Fruit fly (Drosophila melanogaster) whole organism, embryonic: ENCODE measurements around the gene CG5934.

Experiments
- CG10209 ChIP-seq: fragments of 200-800 bp; sonication (Bioruptor generic); optimal IDR thresholded peaks from 3 replicates; lab custom pipeline; 2017; ENCODE audit warnings: missing biosample characterization, mild to moderate bottlenecking, missing genetic modification characterization, missing genetic modification reagents
- CG12391 ChIP-seq: fragments of 200-800 bp; sonication (Bioruptor generic); optimal IDR thresholded peaks from 3 replicates; lab custom pipeline; 2018; ENCODE audit warnings: missing biosample characterization, mild to moderate bottlenecking, missing genetic modification characterization, moderate library complexity
- CG12942 ChIP-seq: fragments of 200-800 bp; sonication (Bioruptor generic); optimal IDR thresholded peaks from 3 replicates; lab custom pipeline; 2016; ENCODE audit warnings: missing biosample characterization, missing genetic modification characterization
- CG14965 ChIP-seq: fragments of 200-800 bp; sonication (Bioruptor generic); optimal IDR thresholded peaks from 2 replicates; lab custom pipeline; 2016; ENCODE audit warnings: missing biosample characterization, missing genetic modification characterization, borderline replicate concordance
- CG17361 ChIP-seq: fragments of 200-800 bp; sonication (Bioruptor generic); IDR thresholded peaks from 3 replicates; pipeline ENCODE4 v1.3.6; 2022; ENCODE audit warnings: missing biosample characterization, missing genetic modification characterization
- CG17829 ChIP-seq: fragments of 200-800 bp; optimal IDR thresholded peaks from 2 replicates; lab custom pipeline; 2019; ENCODE audit warnings: missing biosample characterization, mild to moderate bottlenecking, missing genetic modification characterization, moderate library complexity
- CG17912 ChIP-seq: fragments of 200-800 bp; sonication (Bioruptor generic); optimal IDR thresholded peaks from 2 replicates; lab custom pipeline; 2018; ENCODE audit warnings: missing biosample characterization, mild to moderate bottlenecking, missing genetic modification characterization
- CG18476 ChIP-seq: fragments of 200-800 bp; sonication (Bioruptor generic); optimal IDR thresholded peaks from 2 replicates; lab custom pipeline; 2016; ENCODE audit warnings: missing biosample characterization, mild to moderate bottlenecking, missing genetic modification characterization
- CG2199 ChIP-seq: fragments of 200-800 bp; sonication (Bioruptor generic); IDR thresholded peaks from 3 replicates; pipeline ENCODE4 v1.3.6; 2022; ENCODE audit warnings: missing biosample characterization, missing genetic modification characterization
- CG2678 ChIP-seq: fragments of 200-800 bp; sonication (Bioruptor generic); optimal IDR thresholded peaks from 3 replicates; lab custom pipeline; 2019; ENCODE audit warnings: missing biosample characterization, mild to moderate bottlenecking, missing genetic modification characterization, moderate library complexity
- CG4820 ChIP-seq: fragments of 200-800 bp; sonication (Bioruptor generic); optimal IDR thresholded peaks from 3 replicates; lab custom pipeline; 2016; ENCODE audit warnings: missing biosample characterization, missing genetic modification characterization
- CG7556 ChIP-seq: fragments of 200-800 bp; sonication (Bioruptor generic); optimal IDR thresholded peaks from 2 replicates; lab custom pipeline; 2017; ENCODE audit warnings: missing biosample characterization, mild to moderate bottlenecking, missing genetic modification characterization
- CG8478 ChIP-seq: fragments of >200 bp; optimal IDR thresholded peaks from 2 replicates; lab custom pipeline; 2018
- CG9437 ChIP-seq: fragments of 200-800 bp; sonication (Bioruptor generic); optimal IDR thresholded peaks from 2 replicates; lab custom pipeline; 2018; ENCODE audit warnings: missing biosample characterization, mild to moderate bottlenecking, missing genetic modification characterization
- Deaf1 ChIP-seq: fragments of 200-800 bp; optimal IDR thresholded peaks from 3 replicates; lab custom pipeline; 2019; ENCODE audit warnings: missing biosample characterization, mild to moderate bottlenecking, missing genetic modification characterization, moderate library complexity
- Dip2 ChIP-seq: fragments of 200-800 bp; sonication (Bioruptor generic); IDR thresholded peaks from 2 replicates; pipeline ENCODE4 v1.3.6; 2022; ENCODE audit warnings: missing biosample characterization, missing genetic modification characterization
- Dref ChIP-seq: fragments of 200-800 bp; sonication (Bioruptor generic); IDR thresholded peaks from 2 replicates; pipeline ENCODE4 v1.3.6; 2022; ENCODE audit warnings: missing biosample characterization, missing genetic modification characterization
- E2f1 ChIP-seq: fragments of 200-800 bp; sonication (Bioruptor generic); IDR thresholded peaks from 2 replicates; pipeline ENCODE4 v1.3.6; 2022; ENCODE audit warnings: missing biosample characterization, missing genetic modification characterization
- Ets65A ChIP-seq: fragments of 200-800 bp; sonication (Bioruptor generic); peaks from one replicate; lab custom pipeline; 2016; ENCODE audit warnings: missing biosample characterization, missing genetic modification characterization
- Hand ChIP-seq: fragments of 200-800 bp; sonication (Bioruptor generic); optimal IDR thresholded peaks from 2 replicates; lab custom pipeline; 2017; ENCODE audit warnings: mild to moderate bottlenecking, missing biosample characterization, missing genetic modification reagents, missing genetic modification characterization
- Hr78 ChIP-seq, 2 experiments: fragments of 200-800 bp in 1 of 2; fragments of >200 bp in 1 of 2; sonication (Bioruptor generic) in 1 of 2; optimal IDR thresholded peaks; 2 replicates each; lab custom pipeline; 2017 to 2019; ENCODE audit warnings: missing biosample characterization in 2 of 2, missing genetic modification characterization in 2 of 2, mild to moderate bottlenecking in 1 of 2, moderate library complexity in 1 of 2
- Mrtf ChIP-seq: fragments of 200-800 bp; sonication (Bioruptor generic); IDR thresholded peaks from 3 replicates; pipeline ENCODE4 v1.3.6; 2022; ENCODE audit warnings: missing biosample characterization, missing genetic modification characterization
- Neu2 ChIP-seq: fragments of 200-800 bp; sonication (Bioruptor generic); optimal IDR thresholded peaks from 3 replicates; lab custom pipeline; 2016; ENCODE audit warnings: missing biosample characterization, missing genetic modification characterization, borderline replicate concordance
- Vsx1 ChIP-seq: fragments of 200-800 bp; sonication (Bioruptor generic); optimal IDR thresholded peaks from 2 replicates; lab custom pipeline; 2017; ENCODE audit warnings: missing biosample characterization, mild to moderate bottlenecking, missing genetic modification characterization, missing genetic modification reagents
- cad ChIP-seq: fragments of >200 bp; optimal IDR thresholded peaks from 2 replicates; lab custom pipeline; 2017; ENCODE audit warnings: missing biosample characterization, missing genetic modification characterization
- cg ChIP-seq: fragments of 200-800 bp; sonication (Bioruptor generic); optimal IDR thresholded peaks from 3 replicates; lab custom pipeline; 2019; ENCODE audit warnings: missing biosample characterization, mild to moderate bottlenecking, missing genetic modification characterization, moderate library complexity
- da ChIP-seq: fragments of 200-800 bp; sonication (Bioruptor generic); optimal IDR thresholded peaks from 2 replicates; lab custom pipeline; 2016; ENCODE audit warnings: missing biosample characterization, missing genetic modification characterization
- dan ChIP-seq: fragments of 200-800 bp; sonication (Bioruptor generic); IDR thresholded peaks from 2 replicates; pipeline ENCODE4 v1.3.6; 2022; ENCODE audit warnings: missing biosample characterization, missing genetic modification characterization
- ewg ChIP-seq: fragments of 200-800 bp; sonication (Bioruptor generic); optimal IDR thresholded peaks from 3 replicates; lab custom pipeline; 2017; ENCODE audit warnings: mild to moderate bottlenecking, missing biosample characterization, missing genetic modification reagents, missing genetic modification characterization
- fd64A ChIP-seq: fragments of 200-800 bp; sonication (Bioruptor generic); optimal IDR thresholded peaks from 3 replicates; lab custom pipeline; 2018; ENCODE audit warnings: missing biosample characterization, mild to moderate bottlenecking, missing genetic modification characterization
- fru ChIP-seq: fragments of >200 bp; optimal IDR thresholded peaks from 2 replicates; lab custom pipeline; 2017
- ftz-f1 ChIP-seq: fragments of 200-800 bp; sonication (Bioruptor generic); optimal IDR thresholded peaks from 2 replicates; lab custom pipeline; 2016; ENCODE audit warnings: missing biosample characterization, missing genetic modification characterization
- gem ChIP-seq: fragments of 200-800 bp; sonication (Bioruptor generic); optimal IDR thresholded peaks from 2 replicates; lab custom pipeline; 2019; ENCODE audit warnings: missing biosample characterization, mild to moderate bottlenecking, missing genetic modification characterization, moderate library complexity
- grn ChIP-seq: fragments of 200-800 bp; sonication (Bioruptor generic); optimal IDR thresholded peaks from 3 replicates; lab custom pipeline; 2017; ENCODE audit warnings: missing biosample characterization, missing genetic modification characterization
- inv ChIP-seq: fragments of 200-800 bp; sonication (Bioruptor generic); IDR thresholded peaks from 2 replicates; pipeline ENCODE4 v1.3.6; 2022; ENCODE audit warnings: missing biosample characterization, missing genetic modification characterization; ENCODE audit not compliant: partially characterized antibody
- mam ChIP-seq: fragments of 200-800 bp; sonication (Bioruptor generic); optimal IDR thresholded peaks from 3 replicates; lab custom pipeline; 2016; ENCODE audit warnings: missing biosample characterization, missing genetic modification characterization
- nerfin-2 ChIP-seq: fragments of 200-800 bp; sonication (Bioruptor generic); IDR thresholded peaks from 2 replicates; pipeline ENCODE4 v1.3.6; 2022; ENCODE audit warnings: missing biosample characterization, missing genetic modification characterization; ENCODE audit not compliant: partially characterized antibody
- nmo ChIP-seq: fragments of 200-800 bp; sonication (Bioruptor generic); optimal IDR thresholded peaks from 2 replicates; lab custom pipeline; 2018; ENCODE audit warnings: missing biosample characterization, mild to moderate bottlenecking, missing genetic modification characterization, moderate library complexity
- oc ChIP-seq: fragments of 200-800 bp; sonication (Bioruptor generic); optimal IDR thresholded peaks from 2 replicates; lab custom pipeline; 2018; ENCODE audit warnings: missing biosample characterization, mild to moderate bottlenecking, missing genetic modification characterization, moderate library complexity
- pan ChIP-seq, 4 experiments: fragments of >200 bp in 3 of 4; fragments of 200-800 bp in 1 of 4; sonication (Bioruptor generic) in 1 of 4; optimal IDR thresholded peaks in 3 of 4; IDR thresholded peaks in 1 of 4; 2 replicates each; pipeline versions ENCODE4 v1.3.6 to Lab custom; 2017 to 2022; ENCODE audit warnings: missing biosample characterization in 2 of 4, missing genetic modification characterization in 2 of 4, mixed read lengths in 1 of 4
- phol ChIP-seq: fragments of 200-800 bp; sonication (Bioruptor generic); optimal IDR thresholded peaks from 3 replicates; lab custom pipeline; 2018; ENCODE audit warnings: missing biosample characterization, mild to moderate bottlenecking, missing genetic modification characterization, moderate library complexity
- pros ChIP-seq: fragments of 200-800 bp; sonication (Bioruptor generic); optimal IDR thresholded peaks from 3 replicates; lab custom pipeline; 2019; ENCODE audit warnings: missing biosample characterization, mild to moderate bottlenecking, missing genetic modification characterization, moderate library complexity
- sc ChIP-seq, 3 experiments: fragments of >200 bp in 2 of 3; fragments of 200-800 bp in 1 of 3; sonication (Bioruptor generic) in 1 of 3; optimal IDR thresholded peaks; 2 replicates in 2 of 3; 3 replicates in 1 of 3; lab custom pipeline; 2017; ENCODE audit warnings: mild to moderate bottlenecking in 1 of 3, missing biosample characterization in 1 of 3, missing genetic modification characterization in 1 of 3, missing genetic modification reagents in 1 of 3
- scrt ChIP-seq: fragments of 200-800 bp; sonication (Bioruptor generic); optimal IDR thresholded peaks from 2 replicates; lab custom pipeline; 2018; ENCODE audit warnings: missing biosample characterization, mild to moderate bottlenecking, missing genetic modification characterization, moderate library complexity
- sisA ChIP-seq: fragments of 200-800 bp; sonication (Bioruptor generic); IDR thresholded peaks from 2 replicates; pipeline ENCODE4 v1.3.6; 2022; ENCODE audit warnings: missing biosample characterization, missing genetic modification characterization
- ttk ChIP-seq: fragments of 200-800 bp; sonication (Bioruptor generic); IDR thresholded peaks from 2 replicates; pipeline ENCODE4 v2.1.2; 2022; ENCODE audit warnings: missing biosample characterization, missing genetic modification characterization
- tx ChIP-seq: fragments of 200-800 bp; sonication (Bioruptor generic); optimal IDR thresholded peaks from 2 replicates; lab custom pipeline; 2016; ENCODE audit warnings: missing biosample characterization, missing genetic modification characterization
- zfh1 ChIP-seq: fragments of 200-800 bp; sonication (Bioruptor generic); IDR thresholded peaks from 3 replicates; pipeline ENCODE4 v1.3.6; 2022; ENCODE audit warnings: missing biosample characterization, missing genetic modification characterization

CG5934 gene

dm6 chr3R:27279478-27279877, 6.0 kb downstream of the CG5934 start (continued):
- TF ChIP-seq E2f1 (GFP tag; lab: Robert Waterston, UW): 0 out of 2 replicates have a peak, but pooled peaks have one; percentile 17
- TF ChIP-seq fd64A (GFP tag; lab: Kevin White, UChicago): no peak
- no peak for TF ChIP-seq Neu2 (GFP tag; lab: Kevin White, UChicago)
- TF ChIP-seq sisA (GFP tag; lab: Robert Waterston, UW): no peak
- 0 out of 3 replicates have a peak, but pooled peaks have one; percentile 15 for TF ChIP-seq zfh1 (GFP tag; lab: Robert Waterston, UW)
- no peak for TF ChIP-seq inv (GFP tag; lab: Robert Waterston, UW)
- no peak for TF ChIP-seq pros (GFP tag; lab: Kevin White, UChicago)
- no peak for TF ChIP-seq CG10209 (GFP tag; lab: Kevin White, UChicago)
- TF ChIP-seq da (GFP tag; lab: Kevin White, UChicago): no peak
- TF ChIP-seq scrt (GFP tag; lab: Kevin White, UChicago): peak; percentile 89
- no peak for TF ChIP-seq Dip2
- no peak for TF ChIP-seq tx (GFP tag; lab: Kevin White, UChicago)
- TF ChIP-seq Ets65A (GFP tag; lab: Kevin White, UChicago): peak; percentile 75
- no peak for TF ChIP-seq gem (tag; lab: Kevin White, UChicago)
- TF ChIP-seq dan (GFP tag; lab: Robert Waterston, UW): no peak
- no peak for TF ChIP-seq Vsx1 (GFP tag; lab: Kevin White, UChicago)
- no peak for TF ChIP-seq CG2678 (tag; lab: Kevin White, UChicago)
- TF ChIP-seq ewg (GFP tag; lab: Kevin White, UChicago): peak; percentile 62
- TF ChIP-seq Dref: no peak
- TF ChIP-seq CG8478: peak; percentile 44
- no peak for TF ChIP-seq CG2199 (GFP tag; lab: Robert Waterston, UW)
- no peak for TF ChIP-seq oc (tag; lab: Kevin White, UChicago)
- peak; percentile 80 for TF ChIP-seq Deaf1
- TF ChIP-seq nmo (GFP tag; lab: Kevin White, UChicago): no peak
- no peak for TF ChIP-seq CG12942
- TF ChIP-seq cad (GFP tag; lab: Kevin White, UChicago): no peak
- no peak for TF ChIP-seq CG7556 (GFP tag; lab: Kevin White, UChicago)
- TF ChIP-seq grn (GFP tag; lab: Kevin White, UChicago): no peak
- no peak for TF ChIP-seq CG14965 (GFP tag; lab: Kevin White, UChicago)

dm6 chr3R:27281022-27281810, 7.7 kb downstream of the CG5934 start:
- TF ChIP-seq CG12942 (peak; percentile 94), CG18476 (GFP tag; lab: Kevin White, UChicago) (peak; percentile 83), ftz-f1 (peak; percentile 43), mam (GFP tag; lab: Kevin White, UChicago) (peak; percentile 96), cg (GFP tag; lab: Kevin White, UChicago) (peak; percentile 94), fru (lab: Kevin White, UChicago) (peak; percentile 59), pan (optimal IDR thresholded peaks at IDR 0.05; lab: Kevin White, UChicago) (no peak), pan (GFP tag; optimal IDR thresholded peaks at IDR 0.05 in 1 of 2, IDR thresholded peaks at IDR 0.05 in 1 of 2) (peak in 1 of 2 experiments; percentile 98), CG9437 (GFP tag; lab: Kevin White, UChicago) (peak; percentile 88), phol (tag; lab: Kevin White, UChicago) (peak; percentile 91), Hand (peak; percentile 95), CG12391 (tag; lab: Kevin White, UChicago) (peak; percentile 94), CG4820 (GFP tag; lab: Kevin White, UChicago) (peak; percentile 90), sc (optimal IDR thresholded peaks at IDR 0.05; lab: Kevin White, UChicago) (no peak), sc (GFP tag; optimal IDR thresholded peaks at IDR 0.05; lab: Kevin White, UChicago) (peak; percentile 90), CG17361 (peak; percentile 94), CG17912 (GFP tag; lab: Kevin White, UChicago) (peak; percentile 30), nerfin-2 (GFP tag; lab: Robert Waterston, UW) (peak; percentile 62), ttk (GFP tag; lab: Robert Waterston, UW) (peak; percentile 95), Mrtf (GFP tag; lab: Robert Waterston, UW) (peak; percentile 97), CG17829 (peak; percentile 87), Hr78 (GFP tag; optimal IDR thresholded peaks at IDR 0.05; lab: Kevin White, UChicago) (peak in 1 of 2 experiments; percentile 70)
